5 worm cellular contexts compared by ENCODE assay signal in the genomic region with DNA sequence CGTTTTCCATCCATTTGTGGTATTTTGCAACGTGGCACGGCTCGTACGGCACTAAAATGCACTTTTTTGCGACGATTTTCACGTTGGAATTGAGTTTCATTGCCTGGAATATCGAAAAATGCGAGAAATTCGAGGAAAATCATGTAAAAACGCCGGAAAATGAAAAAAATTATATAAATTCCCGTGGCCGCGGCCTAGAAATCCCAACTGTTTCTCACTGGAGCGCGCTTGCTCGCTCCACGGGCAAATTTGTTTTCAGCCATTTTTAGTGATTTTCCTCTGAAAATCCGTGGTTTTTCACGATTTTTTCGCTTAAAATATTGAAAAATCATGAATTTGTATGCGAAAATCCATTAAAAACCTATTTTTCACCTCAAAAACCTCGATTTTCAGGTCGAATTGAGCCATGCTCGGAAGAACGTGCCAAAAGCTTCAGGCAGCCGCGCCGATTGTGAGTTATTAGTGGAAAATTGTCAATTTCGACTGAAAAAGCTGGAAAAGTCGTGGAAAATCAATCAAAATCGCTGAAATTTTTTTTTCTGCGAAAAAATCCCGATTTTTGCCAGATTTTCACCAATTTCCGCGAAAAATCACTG.
TF ChIP-seq lines count a peak whose summit lies in the region.

Y67D2.5 (minus strand) TSS at position 145 of the 596 bp plus-strand sequence.
cisd-3.2 (plus strand) TSS at position 394 of the 596 bp plus-strand sequence.

TF ChIP-seq in whole organism, L1 larva, 84 proteins besides CTCF, POLR2A, EP300 and RAD21 (continued from another document and continues in another):
- TF ChIP-seq alr-1 (tag; optimal IDR thresholded peaks at IDR 0.05; lab: Kevin White, UChicago; ENCODE audit: borderline replicate concordance) (no peak), sox-4 (tag; optimal IDR thresholded peaks at IDR 0.05; lab: Kevin White, UChicago) (no peak), zag-1 (tag; optimal IDR thresholded peaks at IDR 0.05; lab: Kevin White, UChicago) (no peak), egl-13 (tag; optimal IDR thresholded peaks at IDR 0.05; lab: Kevin White, UChicago) (peak; percentile 37), egl-27 (tag; optimal IDR thresholded peaks at IDR 0.05; lab: Kevin White, UChicago) (no peak), ceh-88 (GFP tag; IDR thresholded peaks at IDR 0.05; lab: Robert Waterston, UW) (no peak), nhr-11 (tag; optimal IDR thresholded peaks at IDR 0.05; lab: Kevin White, UChicago) (no peak), ztf-11 (tag; optimal IDR thresholded peaks at IDR 0.05; lab: Kevin White, UChicago) (peak in 1 of 2 experiments; percentile 55), xbp-1 (tag; optimal IDR thresholded peaks at IDR 0.05; lab: Kevin White, UChicago) (peak; percentile 43), aly-2 (tag; optimal IDR thresholded peaks at IDR 0.05; lab: Kevin White, UChicago) (no peak), fkh-4 (tag; optimal IDR thresholded peaks at IDR 0.05; lab: Kevin White, UChicago; ENCODE audit: borderline replicate concordance) (peak; percentile 35), C16A3.4 (tag; optimal IDR thresholded peaks at IDR 0.05; lab: Kevin White, UChicago) (peak; percentile 36), snpc-4 (tag; optimal IDR thresholded peaks at IDR 0.05; lab: Kevin White, UChicago) (no peak), ama-1 (optimal IDR thresholded peaks at IDR 0.05; lab: Kevin White, UChicago) (no peak), elt-3 (tag; optimal IDR thresholded peaks at IDR 0.05; lab: Kevin White, UChicago) (no peak), C04F5.9 (tag; optimal IDR thresholded peaks at IDR 0.05; lab: Kevin White, UChicago) (no peak), lin-13 (GFP tag; optimal IDR thresholded peaks at IDR 0.05; lab: Kevin White, UChicago) (peak; percentile 38), efl-3 (GFP tag; optimal IDR thresholded peaks at IDR 0.05; lab: Kevin White, UChicago) (no peak), mdl-1 (tag; optimal IDR thresholded peaks at IDR 0.05; lab: Kevin White, UChicago) (no peak), lin-15B (tag; optimal IDR thresholded peaks at IDR 0.05; lab: Kevin White, UChicago) (peak; percentile 59), nhr-76 (tag; optimal IDR thresholded peaks at IDR 0.05; lab: Kevin White, UChicago) (no peak), F16B12.6 (tag; optimal IDR thresholded peaks at IDR 0.05; lab: Kevin White, UChicago) (peak; percentile 25), blmp-1 (tag; optimal IDR thresholded peaks at IDR 0.05; lab: Kevin White, UChicago) (no peak), ceh-63 (GFP tag; optimal IDR thresholded peaks at IDR 0.05; lab: Kevin White, UChicago) (no peak), isw-1 (GFP tag; IDR thresholded peaks at IDR 0.05; lab: Robert Waterston, UW) (peak; percentile 21; the same call in 1 of the 2 replicates)

TF ChIP-seq in whole organism, L2 larva, 48 proteins besides CTCF, POLR2A, EP300 and RAD21 (continued from another document):
- TF ChIP-seq ztf-1 (GFP tag; conservative IDR thresholded peaks at IDR 0.05; lab: Robert Waterston, UW) = no peak
- no peak for TF ChIP-seq ztf-11 (tag; optimal IDR thresholded peaks at IDR 0.05; lab: Kevin White, UChicago)
- TF ChIP-seq F13H6.1 (tag; optimal IDR thresholded peaks at IDR 0.05; lab: Kevin White, UChicago) = peak; percentile 23
- no peak for TF ChIP-seq nhr-237 (tag; optimal IDR thresholded peaks at IDR 0.05; lab: Kevin White, UChicago)
- TF ChIP-seq mbf-1 (tag; optimal IDR thresholded peaks at IDR 0.05; lab: Kevin White, UChicago) = no peak
- no peak for TF ChIP-seq nhr-77 (tag; optimal IDR thresholded peaks at IDR 0.05; lab: Kevin White, UChicago)
- no peak for TF ChIP-seq unc-39 (tag; optimal IDR thresholded peaks at IDR 0.05; lab: Kevin White, UChicago)
- TF ChIP-seq unc-55 (GFP tag; optimal IDR thresholded peaks at IDR 0.05; lab: Kevin White, UChicago) = peak; percentile 40
- no peak for TF ChIP-seq elt-1 (tag; optimal IDR thresholded peaks at IDR 0.05; lab: Kevin White, UChicago)
- no peak for TF ChIP-seq aly-2 (tag; optimal IDR thresholded peaks at IDR 0.05; lab: Kevin White, UChicago)
- no peak for TF ChIP-seq blmp-1 (tag; optimal IDR thresholded peaks at IDR 0.05; lab: Kevin White, UChicago; ENCODE audit: insufficient read depth)
- peak; percentile 44 for TF ChIP-seq lin-13 (GFP tag; optimal IDR thresholded peaks at IDR 0.05; lab: Kevin White, UChicago)
- no peak for TF ChIP-seq R02D3.7 (tag; optimal IDR thresholded peaks at IDR 0.05; lab: Kevin White, UChicago)
- TF ChIP-seq sma-3 (GFP tag; optimal IDR thresholded peaks at IDR 0.05; lab: Kevin White, UChicago) = no peak
- no peak for TF ChIP-seq ceh-82 (tag; optimal IDR thresholded peaks at IDR 0.05; lab: Kevin White, UChicago)
- no peak for TF ChIP-seq nhr-10 (tag; optimal IDR thresholded peaks at IDR 0.05; lab: Kevin White, UChicago)
- TF ChIP-seq lin-11 (tag; optimal IDR thresholded peaks at IDR 0.05; lab: Kevin White, UChicago) = no peak
- peak; percentile 30 for TF ChIP-seq C34F6.9 (tag; optimal IDR thresholded peaks at IDR 0.05; lab: Kevin White, UChicago)
- no peak for TF ChIP-seq Y55F3AM.14 (GFP tag; optimal IDR thresholded peaks at IDR 0.05; lab: Kevin White, UChicago)
- no peak for TF ChIP-seq fos-1 (tag; optimal IDR thresholded peaks at IDR 0.05; lab: Kevin White, UChicago)

TF ChIP-seq in whole organism, L3 larva, 47 proteins besides CTCF, POLR2A, EP300 and RAD21 (continued from another document):
- TF ChIP-seq lin-15B (tag; optimal IDR thresholded peaks at IDR 0.05; lab: Kevin White, UChicago) (peak; percentile 86), fkh-10 (GFP tag; optimal IDR thresholded peaks at IDR 0.05; lab: Kevin White, UChicago) (no peak), aly-2 (tag; optimal IDR thresholded peaks at IDR 0.05; lab: Kevin White, UChicago) (no peak), unc-62 (GFP tag; optimal IDR thresholded peaks at IDR 0.05; lab: Kevin White, UChicago) (no peak), pha-4 (tag; optimal IDR thresholded peaks at IDR 0.05; lab: Kevin White, UChicago) (peak; percentile 24), sea-2 (GFP tag; optimal IDR thresholded peaks at IDR 0.05; lab: Kevin White, UChicago) (no peak)

TF ChIP-seq in whole organism, L4 larva, 104 proteins besides CTCF, POLR2A, EP300 and RAD21 (continued from another document):
- no peak for TF ChIP-seq ztf-7 (tag; optimal IDR thresholded peaks at IDR 0.05; lab: Kevin White, UChicago)
- TF ChIP-seq mdt-29 (GFP tag; IDR thresholded peaks at IDR 0.05; lab: Robert Waterston, UW) = no peak
- TF ChIP-seq hif-1 (tag; optimal IDR thresholded peaks at IDR 0.05; lab: Kevin White, UChicago) = peak in 1 of 2 experiments; percentile 54
- TF ChIP-seq lin-13 (GFP tag; optimal IDR thresholded peaks at IDR 0.05; lab: Kevin White, UChicago) = peak; percentile 21
- TF ChIP-seq ZK546.5 (tag; optimal IDR thresholded peaks at IDR 0.05; lab: Kevin White, UChicago) = no peak
- no peak for TF ChIP-seq gei-8 (GFP tag; optimal IDR thresholded peaks at IDR 0.05; lab: Kevin White, UChicago)
- no peak for TF ChIP-seq F10B5.3 (tag; optimal IDR thresholded peaks at IDR 0.05; lab: Kevin White, UChicago)
- TF ChIP-seq unc-39 (tag; optimal IDR thresholded peaks at IDR 0.05; lab: Kevin White, UChicago) = no peak
- no peak for TF ChIP-seq duxl-1 (tag; optimal IDR thresholded peaks at IDR 0.05; lab: Kevin White, UChicago; ENCODE audit: poor library complexity)
- no peak for TF ChIP-seq ceh-82 (tag; optimal IDR thresholded peaks at IDR 0.05; lab: Kevin White, UChicago)
- no peak for TF ChIP-seq nhr-41 (GFP tag; IDR thresholded peaks at IDR 0.05; lab: Robert Waterston, UW)
- TF ChIP-seq hlh-30 (tag; optimal IDR thresholded peaks at IDR 0.05; lab: Kevin White, UChicago; ENCODE audit: insufficient read depth) = no peak
- TF ChIP-seq saeg-2 (GFP tag; IDR thresholded peaks at IDR 0.05; lab: Robert Waterston, UW) = no peak
- peak in 1 of 2 experiments; percentile 86 for TF ChIP-seq unc-62 (GFP tag; optimal IDR thresholded peaks at IDR 0.05 in 1 of 2; lab: Kevin White, UChicago)
- no peak for TF ChIP-seq unc-62 (tag; optimal IDR thresholded peaks at IDR 0.05; lab: Kevin White, UChicago)
- TF ChIP-seq F37D6.2 (tag; optimal IDR thresholded peaks at IDR 0.05; lab: Kevin White, UChicago) = no peak
- no peak for TF ChIP-seq pqm-1 (tag; optimal IDR thresholded peaks at IDR 0.05; lab: Kevin White, UChicago)
- TF ChIP-seq lim-7 (GFP tag; IDR thresholded peaks at IDR 0.05; lab: Robert Waterston, UW) = no peak

TF ChIP-seq in whole organism, late embryonic, 69 proteins besides CTCF, POLR2A, EP300 and RAD21 (continued from another document):
- no peak for TF ChIP-seq nfya-1 (tag; optimal IDR thresholded peaks at IDR 0.05; lab: Kevin White, UChicago)
- peak; percentile 68 for TF ChIP-seq ceh-2 (tag; optimal IDR thresholded peaks at IDR 0.05; lab: Kevin White, UChicago)
- no peak for TF ChIP-seq gmeb-2 (tag; optimal IDR thresholded peaks at IDR 0.05; lab: Kevin White, UChicago)
- no peak for TF ChIP-seq pqm-1 (tag; optimal IDR thresholded peaks at IDR 0.05; lab: Kevin White, UChicago)
- TF ChIP-seq pha-2 (tag; optimal IDR thresholded peaks at IDR 0.05; lab: Kevin White, UChicago) = no peak
- TF ChIP-seq ceh-30 (tag; optimal IDR thresholded peaks at IDR 0.05; lab: Kevin White, UChicago) = no peak
- no peak for TF ChIP-seq npax-4 (tag; optimal IDR thresholded peaks at IDR 0.05; lab: Kevin White, UChicago)
- no peak for TF ChIP-seq ceh-19 (GFP tag; optimal IDR thresholded peaks at IDR 0.05; lab: Kevin White, UChicago)
- TF ChIP-seq unc-3 (GFP tag; conservative IDR thresholded peaks at IDR 0.05; lab: Robert Waterston, UW) = no peak
- TF ChIP-seq unc-3 (tag; optimal IDR thresholded peaks at IDR 0.05; lab: Kevin White, UChicago) = no peak
- TF ChIP-seq K02D7.2 (tag; optimal IDR thresholded peaks at IDR 0.05; lab: Kevin White, UChicago) = no peak
- TF ChIP-seq dmd-4 (tag; optimal IDR thresholded peaks at IDR 0.05; lab: Kevin White, UChicago; ENCODE audit: borderline replicate concordance) = no peak
- no peak for TF ChIP-seq Y22D7AL.16 (tag; optimal IDR thresholded peaks at IDR 0.05; lab: Kevin White, UChicago)
- TF ChIP-seq ceh-14 (tag; optimal IDR thresholded peaks at IDR 0.05; lab: Kevin White, UChicago) = no peak
- TF ChIP-seq hlh-15 (tag; optimal IDR thresholded peaks at IDR 0.05; lab: Kevin White, UChicago) = no peak
- no peak for TF ChIP-seq hlh-6 (tag; optimal IDR thresholded peaks at IDR 0.05; lab: Kevin White, UChicago)
- TF ChIP-seq ceh-45 (GFP tag; IDR thresholded peaks at IDR 0.05; lab: Robert Waterston, UW) = no peak
- no peak for TF ChIP-seq ceh-34 (tag; optimal IDR thresholded peaks at IDR 0.05; lab: Kevin White, UChicago)
- no peak for TF ChIP-seq nhr-232 (tag; optimal IDR thresholded peaks at IDR 0.05; lab: Kevin White, UChicago)
- TF ChIP-seq unc-55 (GFP tag; optimal IDR thresholded peaks at IDR 0.05; lab: Kevin White, UChicago) = no peak
- no peak for TF ChIP-seq ceh-48 (tag; optimal IDR thresholded peaks at IDR 0.05; lab: Kevin White, UChicago)
- TF ChIP-seq odd-2 (tag; optimal IDR thresholded peaks at IDR 0.05; lab: Kevin White, UChicago) = no peak
- TF ChIP-seq fax-1 (tag; optimal IDR thresholded peaks at IDR 0.05; lab: Kevin White, UChicago) = peak; percentile 16
- no peak for TF ChIP-seq hlh-13 (GFP tag; optimal IDR thresholded peaks at IDR 0.05; lab: Kevin White, UChicago)
- no peak for TF ChIP-seq pha-4 (tag; optimal IDR thresholded peaks at IDR 0.05; lab: Kevin White, UChicago)
- no peak for TF ChIP-seq rnt-1 (tag; optimal IDR thresholded peaks at IDR 0.05; lab: Kevin White, UChicago)
- no peak for TF ChIP-seq syd-9 (tag; optimal IDR thresholded peaks at IDR 0.05; lab: Kevin White, UChicago)
- TF ChIP-seq hlh-8 (tag; optimal IDR thresholded peaks at IDR 0.05; lab: Kevin White, UChicago) = no peak
- peak; percentile 65 for TF ChIP-seq ets-4 (tag; optimal IDR thresholded peaks at IDR 0.05; lab: Kevin White, UChicago)
- TF ChIP-seq ceh-31 (tag; optimal IDR thresholded peaks at IDR 0.05; lab: Kevin White, UChicago) = peak; percentile 69
- no peak for TF ChIP-seq lin-11 (tag; optimal IDR thresholded peaks at IDR 0.05; lab: Kevin White, UChicago)
- TF ChIP-seq madf-2 (tag; optimal IDR thresholded peaks at IDR 0.05; lab: Kevin White, UChicago) = no peak
- TF ChIP-seq elt-2 (tag; optimal IDR thresholded peaks at IDR 0.05; lab: Kevin White, UChicago) = peak; percentile 33
- no peak for TF ChIP-seq ceh-18 (tag; optimal IDR thresholded peaks at IDR 0.05; lab: Kevin White, UChicago)
- TF ChIP-seq sox-4 (tag; optimal IDR thresholded peaks at IDR 0.05; lab: Kevin White, UChicago) = no peak
- TF ChIP-seq K09A11.1 (tag; optimal IDR thresholded peaks at IDR 0.05; lab: Kevin White, UChicago; ENCODE audit: insufficient read depth) = no peak
- TF ChIP-seq ceh-6 (GFP tag; optimal IDR thresholded peaks at IDR 0.05; lab: Kevin White, UChicago) = no peak
- TF ChIP-seq eyg-1 (tag; optimal IDR thresholded peaks at IDR 0.05; lab: Kevin White, UChicago) = no peak
- TF ChIP-seq ref-2 (tag; optimal IDR thresholded peaks at IDR 0.05; lab: Kevin White, UChicago) = no peak
- no peak for TF ChIP-seq unc-86 (tag; optimal IDR thresholded peaks at IDR 0.05; lab: Kevin White, UChicago)
- peak; percentile 4 for TF ChIP-seq ahr-1 (tag; optimal IDR thresholded peaks at IDR 0.05; lab: Kevin White, UChicago)
- TF ChIP-seq fkh-10 (GFP tag; optimal IDR thresholded peaks at IDR 0.05; lab: Kevin White, UChicago) = no peak
- TF ChIP-seq tbx-2 (tag; optimal IDR thresholded peaks at IDR 0.05; lab: Kevin White, UChicago) = peak; percentile 66
- no peak for TF ChIP-seq pax-1 (tag; optimal IDR thresholded peaks at IDR 0.05; lab: Kevin White, UChicago)
- TF ChIP-seq C38D4.7 (GFP tag; optimal IDR thresholded peaks at IDR 0.05; lab: Kevin White, UChicago) = no peak
- no peak for TF ChIP-seq ceh-24 (tag; optimal IDR thresholded peaks at IDR 0.05; lab: Kevin White, UChicago)
- no peak for TF ChIP-seq ceh-22 (tag; optimal IDR thresholded peaks at IDR 0.05; lab: Kevin White, UChicago)
- no peak for TF ChIP-seq che-1 (tag; optimal IDR thresholded peaks at IDR 0.05; lab: Kevin White, UChicago)
- no peak for TF ChIP-seq dve-1 (tag; optimal IDR thresholded peaks at IDR 0.05; lab: Kevin White, UChicago)
- no peak for TF ChIP-seq ceh-9 (tag; optimal IDR thresholded peaks at IDR 0.05; lab: Kevin White, UChicago)
- TF ChIP-seq ama-1 (optimal IDR thresholded peaks at IDR 0.05; lab: Kevin White, UChicago) = no peak
- no peak for TF ChIP-seq nhr-11 (tag; optimal IDR thresholded peaks at IDR 0.05; lab: Kevin White, UChicago)
- TF ChIP-seq zip-5 (tag; optimal IDR thresholded peaks at IDR 0.05; lab: Kevin White, UChicago) = peak; percentile 37
- TF ChIP-seq C08G9.2 (tag; optimal IDR thresholded peaks at IDR 0.05; lab: Kevin White, UChicago) = peak; percentile 78
- TF ChIP-seq fkh-6 (tag; optimal IDR thresholded peaks at IDR 0.05; lab: Kevin White, UChicago) = no peak
- TF ChIP-seq F13H6.1 (tag; optimal IDR thresholded peaks at IDR 0.05; lab: Kevin White, UChicago) = no peak
- TF ChIP-seq tbx-7 (tag; optimal IDR thresholded peaks at IDR 0.05; lab: Kevin White, UChicago) = peak; percentile 56
